Worm (Caenorhabditis elegans) whole organism, L3 larva: ENCODE results near the gene mdt-1.2.

Experiments
- R02D3.7 ChIP-seq: fragments of 150-350 bp; optimal IDR thresholded peaks from 2 replicates; lab custom pipeline; 2014; ENCODE audit warnings: missing biosample characterization, missing genetic modification characterization
- ZK546.5 ChIP-seq: sonication (generic microtip); optimal IDR thresholded peaks from 2 replicates; lab custom pipeline; 2017; ENCODE audit warnings: missing biosample characterization, missing genetic modification characterization
- aly-2 ChIP-seq: fragments of 150-350 bp; optimal IDR thresholded peaks from 2 replicates; lab custom pipeline; 2014; ENCODE audit warnings: missing biosample characterization, missing genetic modification characterization
- ama-1 ChIP-seq: fragments of 150-350 bp; optimal IDR thresholded peaks from 2 replicates; lab custom pipeline; 2018
- ceh-16 ChIP-seq: sonication (generic microtip); optimal IDR thresholded peaks from 2 replicates; lab custom pipeline; 2017; ENCODE audit warnings: missing biosample characterization, missing genetic modification characterization
- ceh-28 ChIP-seq: fragments of 150-350 bp; optimal IDR thresholded peaks from 2 replicates; lab custom pipeline; 2014; ENCODE audit warnings: missing biosample characterization, missing genetic modification reagents, missing genetic modification characterization
- ceh-82 ChIP-seq: fragments of 150-350 bp; optimal IDR thresholded peaks from 2 replicates; lab custom pipeline; 2014; ENCODE audit warnings: missing biosample characterization, missing genetic modification characterization
- ceh-9 ChIP-seq: sonication (generic microtip); optimal IDR thresholded peaks from 2 replicates; lab custom pipeline; 2018; ENCODE audit warnings: missing biosample characterization, missing genetic modification characterization
- daf-12 ChIP-seq: fragments of 150-350 bp; optimal IDR thresholded peaks from 2 replicates; lab custom pipeline; 2014; ENCODE audit warnings: missing biosample characterization, missing genetic modification reagents, missing genetic modification characterization
- egl-27 ChIP-seq: sonication (generic microtip); optimal IDR thresholded peaks from 4 replicates; lab custom pipeline; 2017; ENCODE audit warnings: missing biosample characterization, missing genetic modification reagents, missing genetic modification characterization
- egl-5 ChIP-seq: fragments of 150-350 bp; optimal IDR thresholded peaks from 2 replicates; lab custom pipeline; 2017; ENCODE audit warnings: missing biosample characterization, missing genetic modification reagents, missing genetic modification characterization, inconsistent platforms
- elt-1 ChIP-seq: fragments of 150-350 bp; optimal IDR thresholded peaks from 2 replicates; lab custom pipeline; 2014; ENCODE audit warnings: missing biosample characterization, missing genetic modification characterization
- elt-2 ChIP-seq: sonication (generic microtip); optimal IDR thresholded peaks from 2 replicates; lab custom pipeline; 2016; ENCODE audit warnings: missing genetic modification reagents, mild to moderate bottlenecking, missing genetic modification characterization, missing compliant biosample characterization
- elt-3 ChIP-seq, 3 experiments: fragments of 150-350 bp in 1 of 3; sonication (generic microtip) in 2 of 3; optimal IDR thresholded peaks; 2 replicates in 2 of 3; 4 replicates in 1 of 3; lab custom pipeline; 2014 to 2017; ENCODE audit warnings: missing biosample characterization in 3 of 3, missing genetic modification characterization in 3 of 3
- eor-1 ChIP-seq, 2 experiments: fragments of 150-350 bp; optimal IDR thresholded peaks; 2 replicates each; lab custom pipeline; 2014 to 2018; ENCODE audit warnings: missing biosample characterization in 2 of 2, missing genetic modification characterization in 2 of 2
- fkh-10 ChIP-seq: sonication (generic microtip); optimal IDR thresholded peaks from 2 replicates; lab custom pipeline; 2017; ENCODE audit warnings: missing biosample characterization, missing genetic modification reagents, missing genetic modification characterization
- fkh-2 ChIP-seq: fragments of 150-350 bp; optimal IDR thresholded peaks from 2 replicates; lab custom pipeline; 2014; ENCODE audit warnings: missing biosample characterization, missing genetic modification reagents, missing genetic modification characterization
- fos-1 ChIP-seq: fragments of 150-350 bp; optimal IDR thresholded peaks from 2 replicates; lab custom pipeline; 2014; ENCODE audit warnings: missing biosample characterization, missing genetic modification characterization
- hmg-11 ChIP-seq: sonication (generic microtip); optimal IDR thresholded peaks from 2 replicates; lab custom pipeline; 2016; ENCODE audit warnings: missing genetic modification characterization, missing compliant biosample characterization
- jun-1 ChIP-seq: fragments of 150-350 bp; optimal IDR thresholded peaks from 2 replicates; lab custom pipeline; 2014; ENCODE audit warnings: missing biosample characterization, missing genetic modification reagents, missing genetic modification characterization
- lin-15B ChIP-seq: fragments of 150-350 bp; optimal IDR thresholded peaks from 2 replicates; lab custom pipeline; 2014; ENCODE audit warnings: missing biosample characterization, missing genetic modification characterization
- lin-39 ChIP-seq: fragments of 150-350 bp; optimal IDR thresholded peaks from 2 replicates; lab custom pipeline; 2018; ENCODE audit warnings: missing biosample characterization, missing genetic modification reagents, missing genetic modification characterization
- lsy-12 ChIP-seq: sonication (generic microtip); optimal IDR thresholded peaks from 2 replicates; lab custom pipeline; 2016; ENCODE audit warnings: mild to moderate bottlenecking, missing genetic modification characterization, missing compliant biosample characterization
- mdl-1 ChIP-seq: fragments of 150-350 bp; optimal IDR thresholded peaks from 2 replicates; lab custom pipeline; 2014; ENCODE audit warnings: missing biosample characterization, missing genetic modification characterization
- mml-1 ChIP-seq: fragments of 150-350 bp; sonication (generic microtip); optimal IDR thresholded peaks from 3 replicates; lab custom pipeline; 2014; ENCODE audit warnings: missing biosample characterization, missing genetic modification characterization
- nfya-1 ChIP-seq: sonication (generic microtip); optimal IDR thresholded peaks from 2 replicates; lab custom pipeline; 2017; ENCODE audit warnings: missing genetic modification characterization, mild to moderate bottlenecking, missing compliant biosample characterization, antibody characterized with exemption, moderate library complexity; ENCODE audit not compliant: insufficient read depth
- nhr-11 ChIP-seq: fragments of 150-350 bp; optimal IDR thresholded peaks from 2 replicates; lab custom pipeline; 2014; ENCODE audit warnings: missing biosample characterization, missing genetic modification characterization
- nhr-12 ChIP-seq: fragments of 150-350 bp; optimal IDR thresholded peaks from 2 replicates; lab custom pipeline; 2014; ENCODE audit warnings: missing biosample characterization, missing genetic modification characterization
- nhr-23 ChIP-seq: fragments of 150-350 bp; optimal IDR thresholded peaks from 2 replicates; lab custom pipeline; 2014; ENCODE audit warnings: missing biosample characterization, missing genetic modification reagents, missing genetic modification characterization
- nhr-237 ChIP-seq: fragments of 150-350 bp; optimal IDR thresholded peaks from 2 replicates; lab custom pipeline; 2014; ENCODE audit warnings: missing biosample characterization, missing genetic modification characterization
- nhr-25 ChIP-seq: sonication (generic microtip); optimal IDR thresholded peaks from 2 replicates; lab custom pipeline; 2017; ENCODE audit warnings: missing biosample characterization, missing genetic modification characterization
- nhr-28 ChIP-seq: fragments of 150-350 bp; optimal IDR thresholded peaks from 2 replicates; lab custom pipeline; 2014; ENCODE audit warnings: missing biosample characterization, missing genetic modification characterization
- nhr-43 ChIP-seq: sonication (generic microtip); optimal IDR thresholded peaks from 2 replicates; lab custom pipeline; 2016; ENCODE audit warnings: mild to moderate bottlenecking, missing genetic modification characterization, missing compliant biosample characterization; ENCODE audit not compliant: poor library complexity, severe bottlenecking
- nhr-67 ChIP-seq: fragments of 150-350 bp; optimal IDR thresholded peaks from 2 replicates; lab custom pipeline; 2014; ENCODE audit warnings: missing biosample characterization, missing genetic modification characterization
- nhr-76 ChIP-seq: fragments of 150-350 bp; sonication (generic microtip); optimal IDR thresholded peaks from 5 replicates; lab custom pipeline; 2014; ENCODE audit warnings: missing biosample characterization, missing genetic modification characterization
- nhr-77 ChIP-seq: fragments of 150-350 bp; optimal IDR thresholded peaks from 2 replicates; lab custom pipeline; 2014; ENCODE audit warnings: missing biosample characterization, missing genetic modification characterization
- pha-4 ChIP-seq: fragments of 150-350 bp; optimal IDR thresholded peaks from 2 replicates; lab custom pipeline; 2014; ENCODE audit warnings: missing biosample characterization, missing genetic modification reagents, missing genetic modification characterization
- pqm-1 ChIP-seq: fragments of 150-350 bp; optimal IDR thresholded peaks from 2 replicates; lab custom pipeline; 2017; ENCODE audit warnings: missing biosample characterization, missing genetic modification characterization, inconsistent platforms
- sea-2 ChIP-seq: fragments of 150-350 bp; sonication (generic microtip); optimal IDR thresholded peaks from 4 replicates; lab custom pipeline; 2014; ENCODE audit warnings: missing biosample characterization, missing genetic modification reagents, missing genetic modification characterization
- skn-1 ChIP-seq: fragments of 150-350 bp; optimal IDR thresholded peaks from 2 replicates; lab custom pipeline; 2014; ENCODE audit warnings: missing biosample characterization, missing genetic modification characterization
- snpc-4 ChIP-seq: fragments of 150-350 bp; optimal IDR thresholded peaks from 2 replicates; lab custom pipeline; 2014; ENCODE audit warnings: missing biosample characterization, missing genetic modification characterization
- tbx-2 ChIP-seq: sonication (generic microtip); optimal IDR thresholded peaks from 2 replicates; lab custom pipeline; 2016; ENCODE audit warnings: mild to moderate bottlenecking, missing genetic modification characterization, missing compliant biosample characterization
- unc-39 ChIP-seq: sonication (generic microtip); optimal IDR thresholded peaks from 4 replicates; lab custom pipeline; 2017; ENCODE audit warnings: missing biosample characterization, missing genetic modification characterization
- unc-62 ChIP-seq: fragments of 150-350 bp; sonication (generic microtip); optimal IDR thresholded peaks from 4 replicates; lab custom pipeline; 2014; ENCODE audit warnings: missing biosample characterization, missing genetic modification reagents, missing genetic modification characterization
- zag-1 ChIP-seq: fragments of 150-350 bp; optimal IDR thresholded peaks from 2 replicates; lab custom pipeline; 2014; ENCODE audit warnings: missing biosample characterization, missing genetic modification characterization
- ztf-11 ChIP-seq: fragments of 150-350 bp; optimal IDR thresholded peaks from 2 replicates; lab custom pipeline; 2014; ENCODE audit warnings: missing biosample characterization, missing genetic modification characterization
- ztf-4 ChIP-seq: fragments of 150-350 bp; optimal IDR thresholded peaks from 2 replicates; lab custom pipeline; 2014; ENCODE audit warnings: missing biosample characterization, missing genetic modification characterization

Gene mdt-1.2

DNA sequence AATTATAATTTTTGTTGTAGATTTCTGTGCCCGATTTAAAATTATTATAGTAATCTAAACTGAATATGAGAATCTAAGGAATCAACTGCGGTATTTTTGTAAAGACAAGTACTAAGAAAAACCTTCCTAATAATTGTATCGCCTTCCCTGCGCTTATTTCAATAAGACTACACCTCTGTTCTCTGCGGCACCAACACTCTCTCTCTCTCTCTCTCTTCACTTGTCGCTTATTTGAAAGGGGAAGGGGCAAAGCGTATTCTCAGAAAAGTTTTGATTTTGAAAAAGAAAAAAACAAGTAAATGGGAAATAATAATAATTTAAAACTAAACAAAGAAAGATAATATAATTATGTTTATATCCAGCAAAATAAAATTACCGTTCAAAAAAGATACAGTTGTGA, 29.9 kb downstream of the mdt-1.2 start:
- no peak for TF ChIP-seq ZK546.5 (tag; lab: Kevin White, UChicago)
- no peak for TF ChIP-seq eor-1 (tag; optimal IDR thresholded peaks at IDR 0.05; lab: Kevin White, UChicago)
- TF ChIP-seq ceh-28 (tag; lab: Kevin White, UChicago): peak; percentile 59
- TF ChIP-seq ceh-82 (tag; lab: Kevin White, UChicago): peak; percentile 34
- TF ChIP-seq elt-1: no peak
- peak; percentile 76 for TF ChIP-seq jun-1
- TF ChIP-seq fos-1 (tag; lab: Kevin White, UChicago): no peak
- TF ChIP-seq tbx-2: peak; percentile 56
- TF ChIP-seq fkh-10: no peak
- TF ChIP-seq zag-1 (tag; lab: Kevin White, UChicago): no peak
- no peak for TF ChIP-seq sea-2 (GFP tag; lab: Kevin White, UChicago)
- peak; percentile 0 for TF ChIP-seq lin-15B (tag; lab: Kevin White, UChicago)
- TF ChIP-seq daf-12 (tag; lab: Kevin White, UChicago): no peak
- TF ChIP-seq nhr-77: peak; percentile 91
- TF ChIP-seq ama-1: no peak
- TF ChIP-seq R02D3.7: peak; percentile 46
- TF ChIP-seq lin-39 (tag; lab: Kevin White, UChicago): peak; percentile 30
- no peak for TF ChIP-seq egl-27 (tag; lab: Kevin White, UChicago)
- no peak for TF ChIP-seq aly-2 (tag; lab: Kevin White, UChicago)
- no peak for TF ChIP-seq hmg-11 (tag; lab: Kevin White, UChicago)
- TF ChIP-seq elt-3 (tag; optimal IDR thresholded peaks at IDR 0.05; lab: Kevin White, UChicago): no peak
- no peak for TF ChIP-seq nhr-12
- TF ChIP-seq ceh-16 (tag; lab: Kevin White, UChicago): no peak
- peak; percentile 79 for TF ChIP-seq pha-4
- no peak for TF ChIP-seq nhr-67 (tag; lab: Kevin White, UChicago)
- TF ChIP-seq nhr-11 (tag; lab: Kevin White, UChicago): no peak
- TF ChIP-seq lsy-12 (tag; lab: Kevin White, UChicago): no peak
- peak; percentile 31 for TF ChIP-seq elt-2
- TF ChIP-seq nhr-25 (tag; lab: Kevin White, UChicago): peak; percentile 61
- peak; percentile 50 for TF ChIP-seq skn-1
- TF ChIP-seq egl-5: no peak
- no peak for TF ChIP-seq ztf-4 (tag; lab: Kevin White, UChicago)
- no peak for TF ChIP-seq unc-39 (tag; lab: Kevin White, UChicago)
- no peak for TF ChIP-seq nhr-76
- TF ChIP-seq nhr-237: no peak
- no peak for TF ChIP-seq unc-62
- peak; percentile 71 for TF ChIP-seq nhr-23
- no peak for TF ChIP-seq fkh-2 (tag; lab: Kevin White, UChicago)
- no peak for TF ChIP-seq ceh-9 (tag; lab: Kevin White, UChicago)
- TF ChIP-seq nfya-1 (tag; lab: Kevin White, UChicago): peak; percentile 61
- no peak for TF ChIP-seq nhr-28 (tag; lab: Kevin White, UChicago)
- no peak for TF ChIP-seq mdl-1 (tag; lab: Kevin White, UChicago)
- TF ChIP-seq nhr-43 (tag; lab: Kevin White, UChicago): no peak
- peak; percentile 75 for TF ChIP-seq snpc-4 (tag; lab: Kevin White, UChicago)
- no peak for TF ChIP-seq ztf-11 (tag; lab: Kevin White, UChicago)
- TF ChIP-seq pqm-1 (tag; lab: Kevin White, UChicago): peak; percentile 19
- no peak for TF ChIP-seq mml-1 (tag; lab: Kevin White, UChicago)
- TF ChIP-seq, all 47 proteins: peak for 16

DNA sequence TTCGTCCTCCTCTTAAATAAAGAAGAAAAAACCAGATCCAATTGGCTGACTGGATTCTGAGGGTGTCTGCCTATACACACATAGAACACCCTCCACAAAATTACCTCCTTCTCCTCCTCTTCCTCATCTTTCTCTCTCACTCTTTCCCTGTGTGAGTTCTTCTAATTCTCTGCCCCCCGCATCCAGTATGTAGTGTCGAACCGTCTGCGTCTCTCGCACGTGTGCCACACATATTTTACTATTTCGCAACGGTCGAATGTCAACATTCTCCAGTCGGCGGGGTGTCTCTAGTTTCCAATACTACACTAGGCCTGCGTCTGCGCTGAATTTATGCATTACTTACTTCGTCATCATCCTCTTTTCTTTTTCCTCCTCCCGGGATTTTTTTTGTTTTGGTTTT, 33.0 kb downstream of the mdt-1.2 start:
- TF ChIP-seq ceh-28 (tag; lab: Kevin White, UChicago) (peak; percentile 54), nhr-23 (peak; percentile 58), nhr-77 (no peak), hmg-11 (tag; lab: Kevin White, UChicago) (peak; percentile 90), elt-2 (peak; percentile 46), sea-2 (GFP tag; lab: Kevin White, UChicago) (peak; percentile 1), eor-1 (tag; optimal IDR thresholded peaks at IDR 0.05; lab: Kevin White, UChicago) (no peak), ztf-4 (tag; lab: Kevin White, UChicago) (no peak), lsy-12 (tag; lab: Kevin White, UChicago) (no peak), daf-12 (tag; lab: Kevin White, UChicago) (no peak), nhr-76 (no peak), fkh-2 (tag; lab: Kevin White, UChicago) (no peak), ceh-16 (tag; lab: Kevin White, UChicago) (no peak), skn-1 (peak; percentile 63), nhr-67 (tag; lab: Kevin White, UChicago) (no peak), ztf-11 (tag; lab: Kevin White, UChicago) (no peak), pqm-1 (tag; lab: Kevin White, UChicago) (peak; percentile 55), ZK546.5 (tag; lab: Kevin White, UChicago) (no peak), ceh-9 (tag; lab: Kevin White, UChicago) (no peak), aly-2 (tag; lab: Kevin White, UChicago) (no peak), mdl-1 (tag; lab: Kevin White, UChicago) (peak; percentile 71), elt-1 (no peak), nhr-25 (tag; lab: Kevin White, UChicago) (peak; percentile 73), egl-5 (no peak), nhr-43 (tag; lab: Kevin White, UChicago) (no peak), nhr-237 (no peak), unc-39 (tag; lab: Kevin White, UChicago) (no peak), pha-4 (peak; percentile 92), elt-3 (tag; optimal IDR thresholded peaks at IDR 0.05; lab: Kevin White, UChicago) (no peak), zag-1 (tag; lab: Kevin White, UChicago) (no peak), nhr-11 (tag; lab: Kevin White, UChicago) (no peak), ceh-82 (tag; lab: Kevin White, UChicago) (no peak), egl-27 (tag; lab: Kevin White, UChicago) (peak; percentile 28), mml-1 (tag; lab: Kevin White, UChicago) (no peak), lin-15B (tag; lab: Kevin White, UChicago) (peak; percentile 12), snpc-4 (tag; lab: Kevin White, UChicago) (no peak), lin-39 (tag; lab: Kevin White, UChicago) (peak; percentile 53), jun-1 (peak; percentile 72), nfya-1 (tag; lab: Kevin White, UChicago) (peak; percentile 74)
